Fruit fly (Drosophila melanogaster) whole organism: ENCODE measurements around the gene CG32642.

Experiments used
- CG8478 ChIP-seq: fragments of >200 bp; optimal IDR thresholded peaks from 2 replicates; lab custom pipeline; 2018; ENCODE audit warnings: inconsistent platforms
- Dll ChIP-seq: fragments of >200 bp; optimal IDR thresholded peaks from 2 replicates; lab custom pipeline; 2017
- EcR ChIP-seq, 2 experiments: fragments of >200 bp; optimal IDR thresholded peaks; 2 replicates each; lab custom pipeline; 2017; ENCODE audit warnings: missing biosample characterization in 2 of 2, missing genetic modification characterization in 2 of 2, missing genetic modification reagents in 2 of 2
- pan ChIP-seq: fragments of >200 bp; optimal IDR thresholded peaks from 2 replicates; lab custom pipeline; 2017
- psq ChIP-seq: fragments of >200 bp; optimal IDR thresholded peaks from 2 replicates; lab custom pipeline; 2017
- usp ChIP-seq: fragments of >200 bp; optimal IDR thresholded peaks from 2 replicates; lab custom pipeline; 2017; ENCODE audit warnings: missing biosample characterization, missing genetic modification characterization, mixed read lengths

CG32642 gene

dm6 chrX:12937825-12938520 is 21.0 kb upstream of the CG32642 start:
- no peak for TF ChIP-seq CG8478
- TF ChIP-seq psq (lab: Kevin White, UChicago), result no peak
- no peak for TF ChIP-seq usp (GFP tag; lab: Kevin White, UChicago)
- TF ChIP-seq pan, result no peak
- no peak for TF ChIP-seq EcR (GFP tag; optimal IDR thresholded peaks at IDR 0.05; lab: Kevin White, UChicago)
- no peak for TF ChIP-seq Dll (lab: Kevin White, UChicago)

DNA sequence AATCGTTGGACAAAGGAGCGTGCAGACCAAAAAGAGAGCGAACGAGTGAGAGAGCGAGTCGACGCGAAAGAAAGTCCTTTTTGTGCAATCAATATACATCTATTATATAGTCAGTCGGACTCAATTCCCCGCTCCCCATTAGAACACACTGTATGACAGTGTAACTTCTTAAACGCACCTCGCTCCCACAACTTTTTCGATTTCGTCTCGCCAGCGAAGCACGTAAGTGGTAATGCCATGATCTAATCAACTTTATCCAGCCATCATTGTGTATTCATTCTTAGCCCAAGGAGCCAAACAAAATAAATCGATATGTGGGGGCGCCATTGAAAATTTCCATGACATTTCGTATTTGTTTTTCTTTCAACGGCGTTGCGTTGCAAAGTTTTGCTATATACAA is 20.0 kb upstream of the CG32642 start:
- TF ChIP-seq pan (no peak), usp (GFP tag; lab: Kevin White, UChicago) (no peak), psq (lab: Kevin White, UChicago) (no peak), CG8478 (no peak), EcR (GFP tag; optimal IDR thresholded peaks at IDR 0.05; lab: Kevin White, UChicago) (no peak)

- TF ChIP-seq pan (no peak), EcR (GFP tag; optimal IDR thresholded peaks at IDR 0.05; lab: Kevin White, UChicago) (no peak), CG8478 (no peak), psq (lab: Kevin White, UChicago) (no peak), Dll (lab: Kevin White, UChicago) (no peak), usp (GFP tag; lab: Kevin White, UChicago) (no peak)
Measured at dm6 chrX:12939951-12940350, 19.1 kb upstream of the CG32642 start.

DNA sequence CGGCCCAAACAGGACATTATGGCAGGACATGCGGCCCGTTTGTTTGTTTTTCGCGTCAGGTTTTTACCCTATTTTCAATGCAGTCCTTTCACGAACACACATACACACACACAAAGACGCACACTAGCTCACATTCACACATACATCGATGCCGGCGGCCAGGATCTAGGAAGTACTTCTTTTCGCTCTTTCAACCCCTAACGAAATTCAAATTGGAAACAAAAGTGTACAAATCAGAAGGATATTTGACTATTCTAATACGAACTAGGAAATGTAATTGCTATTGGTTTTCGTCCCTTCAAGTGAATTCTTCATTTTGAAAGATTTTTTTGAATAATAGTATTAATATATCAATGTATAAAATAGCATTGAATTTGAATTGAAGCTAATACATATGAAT is 18.6 kb upstream of the CG32642 start:
- TF ChIP-seq EcR (GFP tag; optimal IDR thresholded peaks at IDR 0.05; lab: Kevin White, UChicago) (no peak), pan (no peak), usp (GFP tag; lab: Kevin White, UChicago) (no peak)

DNA sequence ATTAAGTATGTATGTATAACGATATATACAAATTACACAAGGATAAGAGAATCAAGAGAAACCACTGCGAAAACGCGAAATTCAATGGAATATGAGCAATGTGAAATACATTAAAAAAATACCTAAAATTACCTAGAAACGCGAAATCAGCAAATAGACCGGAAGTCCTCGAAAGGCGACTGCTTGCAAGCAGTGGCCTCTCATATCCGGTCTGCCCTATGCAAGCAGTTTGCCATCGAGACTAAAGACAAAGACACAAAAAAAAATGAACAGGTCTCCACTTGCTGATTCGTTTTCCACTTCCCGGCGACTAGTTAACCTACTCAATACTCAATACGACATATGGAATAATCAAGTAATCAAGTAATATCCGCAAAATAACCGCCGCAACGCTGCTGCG is 11.3 kb upstream of the CG32642 start:
- TF ChIP-seq Dll (lab: Kevin White, UChicago) (no peak), CG8478 (no peak), pan (no peak), usp (GFP tag; lab: Kevin White, UChicago) (no peak)

dm6 chrX:12957412-12957895 is 1.6 kb upstream of the CG32642 start, which contains the start of gene hec:
hec (minus strand) TSS chrX:12957462.
- TF ChIP-seq Dll (lab: Kevin White, UChicago) (no peak), pan (no peak), EcR (GFP tag; optimal IDR thresholded peaks at IDR 0.05; lab: Kevin White, UChicago) (no peak)

dm6 chrX:12967296-12967938 is 8.4 kb downstream of the CG32642 start, which contains the start of gene Mur11Da:
Mur11Da (plus strand) TSS chrX:12967888.
- TF ChIP-seq EcR (GFP tag; optimal IDR thresholded peaks at IDR 0.05; lab: Kevin White, UChicago) (no peak), psq (lab: Kevin White, UChicago) (no peak), CG8478 (no peak), pan (no peak), Dll (lab: Kevin White, UChicago) (no peak), usp (GFP tag; lab: Kevin White, UChicago) (no peak)

DNA sequence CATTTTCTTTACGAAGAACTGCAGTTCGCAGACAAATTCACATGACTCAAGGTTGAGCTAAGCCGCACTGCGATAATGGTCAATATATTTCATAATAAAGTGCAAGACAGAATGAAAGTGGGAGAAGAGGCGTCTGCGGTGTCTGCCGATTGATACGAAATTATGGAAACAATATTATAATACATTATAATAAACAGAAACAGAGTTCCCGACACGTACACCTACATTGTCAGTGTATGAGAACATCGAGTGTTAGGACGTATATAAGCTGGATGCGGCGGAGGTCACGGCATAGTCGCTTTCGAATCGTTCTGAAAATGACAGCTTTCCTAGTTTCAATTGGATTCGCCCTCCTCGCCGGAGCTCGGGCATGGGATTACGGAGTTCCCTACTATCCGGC is 11.4 kb downstream of the CG32642 start, which contains the start of gene CG15721:
Gene CG15721, plus strand, starts transcription at position 301 of the 400 bp plus-strand sequence.
- TF ChIP-seq usp (GFP tag; lab: Kevin White, UChicago), result no peak
- TF ChIP-seq CG8478, result no peak
- TF ChIP-seq Dll (lab: Kevin White, UChicago), result no peak
- TF ChIP-seq EcR (GFP tag; optimal IDR thresholded peaks at IDR 0.05; lab: Kevin White, UChicago), result no peak
- TF ChIP-seq psq (lab: Kevin White, UChicago), result no peak
- no peak for TF ChIP-seq pan

dm6 chrX:12976131-12976530 is 17.1 kb downstream of the CG32642 start, which contains the start of gene CG12716:
CG12716 (minus strand) TSS chrX:12976231.
- TF ChIP-seq EcR (GFP tag; optimal IDR thresholded peaks at IDR 0.05; lab: Kevin White, UChicago) (no peak), pan (no peak), usp (GFP tag; lab: Kevin White, UChicago) (no peak), Dll (lab: Kevin White, UChicago) (no peak), CG8478 (no peak), psq (lab: Kevin White, UChicago) (no peak)

DNA sequence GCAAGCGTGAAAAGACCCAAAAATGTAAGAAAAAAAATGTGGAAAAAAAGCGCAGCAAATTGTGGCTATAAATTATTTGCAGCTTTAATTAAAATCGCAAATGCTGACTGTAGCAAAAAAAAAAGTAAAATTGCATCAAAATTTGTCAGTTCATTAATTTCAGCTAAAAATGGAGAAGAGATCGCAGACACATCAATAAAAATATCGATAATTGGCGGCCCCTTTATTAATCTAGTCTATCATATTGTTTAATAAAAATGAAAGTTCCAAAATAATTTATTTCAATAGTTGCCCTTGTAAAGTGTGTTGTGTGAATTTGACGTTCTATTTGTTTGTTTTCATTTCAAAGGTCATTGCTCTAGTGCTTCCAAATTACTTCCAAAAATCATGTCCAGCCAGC is 25.2 kb downstream of the CG32642 start, which contains the start of gene CG32643:
Gene CG32643, plus strand, starts transcription at position 301 of the 400 bp plus-strand sequence.
- TF ChIP-seq usp (GFP tag; lab: Kevin White, UChicago) (no peak), psq (lab: Kevin White, UChicago) (no peak), CG8478 (no peak), Dll (lab: Kevin White, UChicago) (no peak), EcR (GFP tag; optimal IDR thresholded peaks at IDR 0.05; lab: Kevin White, UChicago) (no peak), pan (no peak)

- no peak for TF ChIP-seq CG8478
- TF ChIP-seq pan, result no peak
- no peak for TF ChIP-seq psq (lab: Kevin White, UChicago)
- no peak for TF ChIP-seq EcR (GFP tag; optimal IDR thresholded peaks at IDR 0.05; lab: Kevin White, UChicago)
- TF ChIP-seq Dll (lab: Kevin White, UChicago), result no peak
- TF ChIP-seq usp (GFP tag; lab: Kevin White, UChicago), result no peak
Measured at dm6 chrX:12986948-12987450, 28.0 kb downstream of the CG32642 start.
